Fruit fly (Drosophila melanogaster) whole organism, adult: ENCODE results near the gene Hrb87F.

ENCODE experiments used
- CG33017 ChIP-seq: fragments of 200-800 bp; sonication (Bioruptor generic); optimal IDR thresholded peaks from 2 replicates; lab custom pipeline; 2018; ENCODE audit warnings: missing biosample characterization, mild to moderate bottlenecking, missing genetic modification characterization, moderate library complexity
- CG7045 ChIP-seq: fragments of 200-800 bp; sonication (Bioruptor generic); optimal IDR thresholded peaks from 2 replicates; lab custom pipeline; 2017; ENCODE audit warnings: missing biosample characterization, mild to moderate bottlenecking, missing genetic modification characterization
- pad ChIP-seq: fragments of 200-800 bp; sonication (Bioruptor generic); optimal IDR thresholded peaks from 3 replicates; lab custom pipeline; 2017; ENCODE audit warnings: missing biosample characterization, missing genetic modification characterization, mild to moderate bottlenecking, moderate library complexity, missing genetic modification reagents

DNA sequence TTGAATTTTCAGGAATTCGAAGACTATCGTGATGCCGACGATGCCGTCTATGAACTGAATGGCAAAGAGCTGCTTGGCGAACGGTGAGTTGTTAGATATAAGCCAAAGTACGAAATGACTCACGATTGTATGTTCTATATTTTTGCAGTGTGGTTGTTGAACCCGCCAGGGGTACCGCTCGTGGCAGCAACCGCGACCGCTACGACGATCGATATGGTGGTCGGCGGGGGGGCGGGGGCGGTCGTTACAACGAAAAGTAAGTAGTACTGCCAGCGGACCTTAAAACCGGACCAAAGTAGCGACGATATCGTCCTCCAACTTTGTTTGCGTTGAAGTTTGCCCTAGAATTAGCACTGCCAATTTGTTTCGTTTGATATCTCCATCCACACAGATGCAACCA lies 1.8 kb upstream of the Hrb87F start:
- TF ChIP-seq pad (GFP tag; lab: Kevin White, UChicago), result no peak
- no peak for TF ChIP-seq CG33017 (tag; lab: Kevin White, UChicago)
- no peak for TF ChIP-seq CG7045 (GFP tag; lab: Kevin White, UChicago)
